Worm (Caenorhabditis elegans): ENCODE measurements around the gene vha-15.

The vha-15 gene

ce11 chrX:2229305-2230172 lies 8.2 kb upstream of the vha-15 start, which contains the start of gene lin-32:
lin-32 (minus strand) TSS chrX:2230122.
- TF ChIP-seq T22C8.4 (GFP tag; IDR thresholded peaks at IDR 0.05) (no peak), ztf-29 (GFP tag; IDR thresholded peaks at IDR 0.05) (no peak), ref-1 (GFP tag; conservative IDR thresholded peaks at IDR 0.05) (no peak), cog-1 (tag; optimal IDR thresholded peaks at IDR 0.05) (no peak), flt-1 (GFP tag; IDR thresholded peaks at IDR 0.05) (no peak), med-1 (GFP tag; optimal IDR thresholded peaks at IDR 0.05; ENCODE audit: insufficient read depth) (no peak), ztf-23 (GFP tag; IDR thresholded peaks at IDR 0.05) (no peak), klf-2 (GFP tag; conservative IDR thresholded peaks at IDR 0.05) (no peak), tab-1 (GFP tag; IDR thresholded peaks at IDR 0.05) (no peak)

DNA sequence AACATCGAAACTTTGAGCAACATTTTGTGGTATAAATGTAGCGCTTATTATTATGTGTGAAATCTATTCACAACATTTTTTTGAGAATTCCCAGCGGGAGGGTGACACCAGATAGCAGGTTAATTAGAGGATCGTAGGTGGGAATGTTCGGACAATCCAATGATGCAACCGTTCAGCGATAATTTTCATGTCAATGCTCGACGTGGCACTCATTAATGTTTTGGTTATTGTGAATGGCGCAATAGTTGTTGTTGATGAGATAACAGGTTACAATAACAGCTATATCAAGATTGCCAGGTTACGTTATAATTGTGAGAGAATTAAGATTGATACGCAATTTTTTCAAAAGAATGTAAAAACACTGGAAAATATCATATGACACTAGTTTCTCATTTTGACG lies 6.4 kb upstream of the vha-15 start:
- no peak for TF ChIP-seq tab-1 (GFP tag; IDR thresholded peaks at IDR 0.05)
- TF ChIP-seq klf-2 (GFP tag; conservative IDR thresholded peaks at IDR 0.05): no peak
- TF ChIP-seq cog-1 (tag; optimal IDR thresholded peaks at IDR 0.05): no peak

DNA sequence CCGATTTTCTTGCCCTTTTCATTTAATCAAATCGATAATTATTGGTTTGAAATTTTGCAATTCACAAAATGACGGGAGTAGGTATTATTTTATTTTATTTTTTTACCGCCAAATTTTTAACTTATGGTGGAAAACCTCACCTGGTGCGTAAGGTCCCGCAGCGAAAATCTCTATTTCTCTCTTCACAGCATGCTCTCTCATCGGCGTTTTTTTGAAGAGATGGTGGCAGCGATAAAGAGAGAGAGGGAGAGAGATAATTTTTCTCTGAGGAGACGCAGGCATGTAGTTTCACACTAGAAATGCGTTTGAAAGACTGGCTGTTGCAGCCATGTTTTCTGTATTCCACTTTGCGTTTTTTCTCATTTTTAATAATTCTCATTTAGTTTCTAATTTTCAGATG lies 3.8 kb upstream of the vha-15 start, which contains the start of gene T14F9.2:
T14F9.2 (plus strand) TSS at position 396 of the 400 bp plus-strand sequence.
- TF ChIP-seq tab-1 (GFP tag; IDR thresholded peaks at IDR 0.05): no peak
- TF ChIP-seq cog-1 (tag; optimal IDR thresholded peaks at IDR 0.05): no peak
- TF ChIP-seq ref-1 (GFP tag; conservative IDR thresholded peaks at IDR 0.05): no peak
- no peak for TF ChIP-seq klf-2 (GFP tag; conservative IDR thresholded peaks at IDR 0.05)
- TF ChIP-seq med-1 (GFP tag; optimal IDR thresholded peaks at IDR 0.05; ENCODE audit: insufficient read depth): no peak
- no peak for TF ChIP-seq T22C8.4 (GFP tag; IDR thresholded peaks at IDR 0.05)
- TF ChIP-seq flt-1 (GFP tag; IDR thresholded peaks at IDR 0.05): no peak
- no peak for TF ChIP-seq ztf-29 (GFP tag; IDR thresholded peaks at IDR 0.05)
- TF ChIP-seq ztf-23 (GFP tag; IDR thresholded peaks at IDR 0.05): no peak

DNA sequence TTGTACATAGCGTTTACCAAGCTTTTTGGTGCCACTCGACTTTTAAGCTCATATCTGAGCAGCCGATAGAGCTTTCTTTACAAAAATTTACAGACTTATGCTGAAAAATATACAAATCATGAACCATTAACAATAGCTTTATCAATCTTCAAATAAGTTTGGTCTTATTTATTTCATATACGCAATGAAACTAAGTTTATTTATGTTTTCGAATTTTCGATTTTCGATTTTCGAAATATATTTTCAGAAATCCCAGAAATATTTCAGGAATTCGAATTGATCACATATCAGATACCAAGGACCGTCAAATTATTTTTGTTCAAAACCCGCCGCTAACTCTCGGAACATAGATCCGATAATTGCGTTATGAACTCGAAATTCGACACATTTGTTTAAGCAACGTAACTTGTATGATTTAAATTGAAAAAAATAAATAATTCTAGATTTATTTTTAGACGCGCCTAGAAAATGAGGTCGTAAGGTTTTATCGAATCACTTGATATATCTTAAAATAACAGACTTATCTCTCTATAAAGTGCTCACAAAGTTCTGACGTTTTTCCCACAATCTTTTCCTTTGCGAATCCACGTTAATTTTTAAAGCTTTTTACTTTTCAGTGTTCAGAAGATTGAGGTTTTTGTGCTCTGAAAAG lies 3.6 kb downstream of the vha-15 start:
- TF ChIP-seq ztf-23 (GFP tag; IDR thresholded peaks at IDR 0.05) (no peak), flt-1 (GFP tag; IDR thresholded peaks at IDR 0.05) (no peak), klf-2 (GFP tag; conservative IDR thresholded peaks at IDR 0.05) (no peak), cog-1 (tag; optimal IDR thresholded peaks at IDR 0.05) (no peak)

DNA sequence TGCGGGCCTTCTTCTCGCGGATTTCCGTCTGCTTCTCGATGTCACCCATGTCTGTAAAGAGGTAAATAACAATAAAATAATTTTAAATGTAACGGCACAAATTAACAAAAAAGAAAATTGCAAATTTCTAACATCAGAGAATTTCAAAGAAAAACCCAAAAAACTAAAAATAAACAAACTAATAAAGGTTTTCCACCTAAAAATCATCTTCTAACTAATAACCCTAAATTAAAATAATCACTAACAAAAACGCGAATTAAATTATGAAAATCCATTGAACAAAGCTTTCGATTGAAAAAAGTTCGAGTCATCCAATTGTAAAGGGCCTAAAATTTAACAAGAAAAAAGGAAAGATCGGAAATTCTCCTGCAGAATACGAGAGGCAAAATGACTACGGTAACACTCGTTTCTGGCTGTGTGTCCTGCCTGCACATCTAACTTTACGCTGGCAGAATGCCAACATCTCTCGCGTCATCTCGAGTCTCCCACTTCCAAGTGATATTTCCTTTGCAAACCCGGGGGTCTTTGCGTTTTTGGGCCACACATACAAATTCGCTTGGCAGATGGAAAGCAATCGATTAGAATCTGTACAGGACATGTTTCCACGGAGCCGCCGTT lies 5.0 kb downstream of the vha-15 start, which contains the start of gene rpl-11.2:
rpl-11.2 (minus strand) TSS at position 51 of the 618 bp plus-strand sequence.
- TF ChIP-seq flt-1 (GFP tag; IDR thresholded peaks at IDR 0.05): peak; percentile 49; the same call in 1 of the 2 replicates
- TF ChIP-seq T22C8.4 (GFP tag; IDR thresholded peaks at IDR 0.05): peak; percentile 59
- TF ChIP-seq cog-1 (tag; optimal IDR thresholded peaks at IDR 0.05): peak; percentile 82
- no peak for TF ChIP-seq med-1 (GFP tag; optimal IDR thresholded peaks at IDR 0.05; ENCODE audit: insufficient read depth)
- peak; percentile 69; the same call in 1 of the 2 replicates for TF ChIP-seq ztf-23 (GFP tag; IDR thresholded peaks at IDR 0.05)

DNA sequence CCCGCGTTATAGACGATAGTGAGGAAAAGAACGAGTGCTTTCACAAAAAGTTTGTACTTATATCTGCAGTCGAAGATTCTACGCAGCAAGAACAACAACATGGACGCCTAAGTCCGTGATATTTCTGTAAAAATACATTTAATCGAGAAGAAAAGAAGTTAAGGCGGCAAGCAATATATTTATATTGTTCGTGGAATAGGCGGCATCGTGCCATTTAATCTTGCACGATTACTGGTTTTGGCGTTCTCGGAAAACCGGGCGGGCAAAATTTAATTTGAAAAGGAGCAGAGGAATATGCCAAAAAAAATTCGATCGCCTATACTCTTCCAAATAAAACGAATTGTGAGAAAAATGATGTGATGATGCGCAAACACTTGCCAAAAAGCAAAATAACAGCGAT lies 9.2 kb downstream of the vha-15 start, which contains the start of gene AH9.1:
AH9.1 (minus strand) TSS at position 101 of the 400 bp plus-strand sequence.
- no peak for TF ChIP-seq ztf-23 (GFP tag; IDR thresholded peaks at IDR 0.05)
- no peak for TF ChIP-seq T22C8.4 (GFP tag; IDR thresholded peaks at IDR 0.05)
- TF ChIP-seq flt-1 (GFP tag; IDR thresholded peaks at IDR 0.05): no peak
- no peak for TF ChIP-seq tab-1 (GFP tag; IDR thresholded peaks at IDR 0.05)
- TF ChIP-seq klf-2 (GFP tag; conservative IDR thresholded peaks at IDR 0.05): no peak
- TF ChIP-seq ref-1 (GFP tag; conservative IDR thresholded peaks at IDR 0.05): no peak
- no peak for TF ChIP-seq med-1 (GFP tag; optimal IDR thresholded peaks at IDR 0.05; ENCODE audit: insufficient read depth)
- no peak for TF ChIP-seq cog-1 (tag; optimal IDR thresholded peaks at IDR 0.05)
- no peak for TF ChIP-seq ztf-29 (GFP tag; IDR thresholded peaks at IDR 0.05)

DNA sequence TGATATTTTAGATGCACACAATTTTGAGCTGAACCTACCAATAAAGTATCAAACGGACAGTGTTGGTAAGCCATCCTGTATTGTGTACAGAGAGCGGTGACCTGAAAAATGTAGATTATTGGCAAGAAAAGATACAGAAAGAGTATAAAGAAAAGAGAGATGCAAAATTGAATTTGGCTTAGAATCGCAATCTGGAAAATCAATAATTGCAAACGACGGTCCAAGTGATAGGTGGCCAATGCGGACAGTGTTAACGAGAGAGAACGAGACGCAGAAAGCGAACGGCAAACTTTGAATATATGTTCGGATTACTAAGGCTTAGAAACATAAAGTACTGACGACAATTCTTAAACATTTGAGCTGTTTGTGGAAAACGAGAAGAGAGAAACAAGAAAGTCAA lies 20.3 kb downstream of the vha-15 start, which contains the start of gene crn-4:
crn-4 (minus strand) TSS at position 101 of the 400 bp plus-strand sequence.
- TF ChIP-seq T22C8.4 (GFP tag; IDR thresholded peaks at IDR 0.05) (no peak), ref-1 (GFP tag; conservative IDR thresholded peaks at IDR 0.05) (no peak), cog-1 (tag; optimal IDR thresholded peaks at IDR 0.05) (no peak), klf-2 (GFP tag; conservative IDR thresholded peaks at IDR 0.05) (no peak), ztf-29 (GFP tag; IDR thresholded peaks at IDR 0.05) (no peak), ztf-23 (GFP tag; IDR thresholded peaks at IDR 0.05) (no peak), flt-1 (GFP tag; IDR thresholded peaks at IDR 0.05) (no peak), med-1 (GFP tag; optimal IDR thresholded peaks at IDR 0.05; ENCODE audit: insufficient read depth) (no peak), tab-1 (GFP tag; IDR thresholded peaks at IDR 0.05) (no peak)

DNA sequence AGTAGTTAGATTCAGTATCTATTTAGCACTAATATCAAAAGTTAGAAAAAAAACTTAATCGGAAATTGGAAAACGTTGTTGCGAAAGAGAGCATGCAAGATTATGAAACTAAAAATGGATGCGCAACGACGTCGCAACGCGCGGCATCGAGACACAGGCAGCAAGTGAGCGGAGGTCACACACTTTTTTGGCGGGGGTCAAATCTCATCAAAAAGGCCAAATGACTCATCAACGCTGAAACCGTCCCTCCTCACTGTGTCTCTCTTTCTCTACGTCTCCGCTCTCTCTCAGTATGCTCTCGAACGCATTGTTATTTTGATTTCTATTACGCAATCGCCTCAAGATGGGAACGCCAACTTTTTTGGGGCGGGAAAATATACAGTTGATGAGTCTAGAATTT lies 20.7 kb downstream of the vha-15 start:
- TF ChIP-seq tab-1 (GFP tag; IDR thresholded peaks at IDR 0.05) (no peak), klf-2 (GFP tag; conservative IDR thresholded peaks at IDR 0.05) (no peak), ztf-23 (GFP tag; IDR thresholded peaks at IDR 0.05) (no peak), ztf-29 (GFP tag; IDR thresholded peaks at IDR 0.05) (no peak), cog-1 (tag; optimal IDR thresholded peaks at IDR 0.05) (no peak), med-1 (GFP tag; optimal IDR thresholded peaks at IDR 0.05; ENCODE audit: insufficient read depth) (no peak), flt-1 (GFP tag; IDR thresholded peaks at IDR 0.05) (no peak), T22C8.4 (GFP tag; IDR thresholded peaks at IDR 0.05) (no peak), ref-1 (GFP tag; conservative IDR thresholded peaks at IDR 0.05) (no peak)

DNA sequence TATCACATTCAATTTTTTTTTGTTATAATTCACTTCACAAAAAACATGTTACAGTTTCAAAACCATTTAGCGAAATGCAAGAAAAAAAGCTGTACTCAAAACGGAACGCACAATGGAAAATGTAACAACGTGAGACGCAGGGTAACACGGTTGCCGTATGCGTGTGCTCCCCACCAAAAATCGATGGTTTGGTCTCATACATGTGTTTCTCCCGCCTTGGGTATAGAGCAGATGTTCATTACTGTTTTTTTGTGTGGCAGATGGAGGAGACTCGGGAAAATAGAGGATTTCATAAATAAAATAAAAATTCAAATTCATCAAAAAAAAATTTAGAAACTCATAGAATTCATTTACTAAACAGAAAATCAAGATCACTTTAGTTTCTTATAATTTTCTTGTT lies 23.3 kb downstream of the vha-15 start, which contains the start of gene AH9.3:
AH9.3 (minus strand) TSS at position 101 of the 400 bp plus-strand sequence.
- TF ChIP-seq klf-2 (GFP tag; conservative IDR thresholded peaks at IDR 0.05) (no peak), T22C8.4 (GFP tag; IDR thresholded peaks at IDR 0.05) (no peak), flt-1 (GFP tag; IDR thresholded peaks at IDR 0.05) (no peak), med-1 (GFP tag; optimal IDR thresholded peaks at IDR 0.05; ENCODE audit: insufficient read depth) (no peak), ref-1 (GFP tag; conservative IDR thresholded peaks at IDR 0.05) (no peak), tab-1 (GFP tag; IDR thresholded peaks at IDR 0.05) (no peak), cog-1 (tag; optimal IDR thresholded peaks at IDR 0.05) (no peak), ztf-23 (GFP tag; IDR thresholded peaks at IDR 0.05) (no peak), ztf-29 (GFP tag; IDR thresholded peaks at IDR 0.05) (no peak)
